Worm (Caenorhabditis elegans) whole organism, L1 larva: Measurements from ENCODE around the gene sre-39.

Experiments used
- C16A3.4 ChIP-seq: fragments of 150-350 bp; optimal IDR thresholded peaks from 2 replicates; lab custom pipeline; 2014; ENCODE audit warnings: missing biosample characterization, missing genetic modification characterization
- F16B12.6 ChIP-seq: fragments of 150-350 bp; optimal IDR thresholded peaks from 2 replicates; lab custom pipeline; 2014; ENCODE audit warnings: missing biosample characterization, missing genetic modification characterization
- aha-1 ChIP-seq: fragments of 150-350 bp; optimal IDR thresholded peaks from 2 replicates; lab custom pipeline; 2014; ENCODE audit warnings: missing biosample characterization, missing genetic modification characterization
- alr-1 ChIP-seq: fragments of 200-800 bp; sonication (Bioruptor generic); optimal IDR thresholded peaks from 2 replicates; lab custom pipeline; 2018; ENCODE audit warnings: borderline replicate concordance, mild to moderate bottlenecking, missing genetic modification characterization, missing compliant biosample characterization
- aly-2 ChIP-seq: fragments of 150-350 bp; optimal IDR thresholded peaks from 2 replicates; lab custom pipeline; 2014; ENCODE audit warnings: missing biosample characterization, missing genetic modification characterization
- ama-1 ChIP-seq: fragments of 150-350 bp; optimal IDR thresholded peaks from 2 replicates; lab custom pipeline; 2014
- blmp-1 ChIP-seq: fragments of 150-350 bp; optimal IDR thresholded peaks from 2 replicates; lab custom pipeline; 2014; ENCODE audit warnings: missing biosample characterization, missing genetic modification characterization
- ceh-82 ChIP-seq, 3 experiments: fragments of 150-350 bp in 1 of 3; sonication (generic microtip) in 2 of 3; optimal IDR thresholded peaks; 2 replicates each; lab custom pipeline; 2014 to 2017; ENCODE audit warnings: missing biosample characterization in 3 of 3, missing genetic modification characterization in 3 of 3
- ceh-88 ChIP-seq: fragments of 200-800 bp; sonication (Bioruptor generic); IDR thresholded peaks from 2 replicates; pipeline ENCODE4 v1.3.6; 2022; ENCODE audit warnings: missing genetic modification characterization, missing compliant biosample characterization
- ceh-90 ChIP-seq: sonication (generic microtip); optimal IDR thresholded peaks from 2 replicates; lab custom pipeline; 2016; ENCODE audit warnings: missing genetic modification characterization, missing compliant biosample characterization
- ces-1 ChIP-seq: fragments of 150-350 bp; optimal IDR thresholded peaks from 2 replicates; lab custom pipeline; 2014; ENCODE audit warnings: missing biosample characterization, missing genetic modification reagents, missing genetic modification characterization
- efl-3 ChIP-seq: fragments of 200-800 bp; sonication (Bioruptor generic); optimal IDR thresholded peaks from 2 replicates; lab custom pipeline; 2018; ENCODE audit warnings: mild to moderate bottlenecking, missing genetic modification characterization, missing compliant biosample characterization
- egl-13 ChIP-seq: sonication (generic microtip); optimal IDR thresholded peaks from 2 replicates; lab custom pipeline; 2016; ENCODE audit warnings: missing genotype, missing genetic modification reagents, missing genetic modification characterization, missing compliant biosample characterization
- elt-3 ChIP-seq, 6 experiments: fragments of 150-350 bp in 1 of 6; sonication (generic microtip); optimal IDR thresholded peaks; 2 replicates each; lab custom pipeline; 2017 to 2018; ENCODE audit warnings: missing biosample characterization in 6 of 6, missing genetic modification characterization in 6 of 6, inconsistent platforms in 1 of 6
- fkh-10 ChIP-seq: sonication (generic microtip); optimal IDR thresholded peaks from 2 replicates; lab custom pipeline; 2017; ENCODE audit warnings: missing biosample characterization, missing genetic modification reagents, missing genetic modification characterization
- fkh-8 ChIP-seq: sonication (generic microtip); optimal IDR thresholded peaks from 2 replicates; lab custom pipeline; 2016; ENCODE audit warnings: mild to moderate bottlenecking, missing genetic modification characterization, missing compliant biosample characterization
- hlh-17 ChIP-seq: fragments of 200-800 bp; sonication (Bioruptor generic); optimal IDR thresholded peaks from 2 replicates; lab custom pipeline; 2018; ENCODE audit warnings: missing genetic modification characterization, mild to moderate bottlenecking, missing compliant biosample characterization, moderate library complexity, borderline replicate concordance
- irx-1 ChIP-seq: sonication (generic microtip); optimal IDR thresholded peaks from 2 replicates; lab custom pipeline; 2016; ENCODE audit warnings: missing genetic modification characterization, missing compliant biosample characterization
- jun-1 ChIP-seq: fragments of 150-350 bp; optimal IDR thresholded peaks from 2 replicates; lab custom pipeline; 2014; ENCODE audit warnings: missing biosample characterization, missing genetic modification reagents, missing genetic modification characterization
- lin-39 ChIP-seq: fragments of 150-350 bp; optimal IDR thresholded peaks from 2 replicates; lab custom pipeline; 2014; ENCODE audit warnings: missing biosample characterization, missing genetic modification reagents, missing genetic modification characterization
- lsy-2 ChIP-seq, 2 experiments: fragments of 150-350 bp; optimal IDR thresholded peaks; 2 replicates each; lab custom pipeline; 2014; ENCODE audit warnings: missing biosample characterization in 2 of 2, missing genetic modification characterization in 2 of 2
- mdl-1 ChIP-seq, 2 experiments: fragments of 150-350 bp; optimal IDR thresholded peaks; 2 replicates each; lab custom pipeline; 2014 to 2017; ENCODE audit warnings: missing biosample characterization in 2 of 2, missing genetic modification characterization in 2 of 2, inconsistent platforms in 1 of 2
- mep-1 ChIP-seq: fragments of 150-350 bp; optimal IDR thresholded peaks from 2 replicates; lab custom pipeline; 2014; ENCODE audit warnings: missing biosample characterization, missing genetic modification characterization
- nhr-12 ChIP-seq: sonication (generic microtip); optimal IDR thresholded peaks from 2 replicates; lab custom pipeline; 2017; ENCODE audit warnings: missing biosample characterization, missing genetic modification characterization
- nhr-19 ChIP-seq: fragments of 200-800 bp; sonication (Bioruptor generic); conservative IDR thresholded peaks from 2 replicates; pipeline ENCODE4 v1.3.6; 2022; ENCODE audit warnings: missing genetic modification characterization, missing compliant biosample characterization
- nhr-237 ChIP-seq: fragments of 150-350 bp; optimal IDR thresholded peaks from 2 replicates; lab custom pipeline; 2014; ENCODE audit warnings: missing biosample characterization, missing genetic modification characterization
- nhr-71 ChIP-seq: sonication (generic microtip); optimal IDR thresholded peaks from 2 replicates; lab custom pipeline; 2016; ENCODE audit warnings: mild to moderate bottlenecking, missing genetic modification characterization, moderate library complexity, missing compliant biosample characterization
- nhr-84 ChIP-seq: sonication (generic microtip); optimal IDR thresholded peaks from 2 replicates; lab custom pipeline; 2017; ENCODE audit warnings: missing biosample characterization, missing genetic modification characterization
- nhr-90 ChIP-seq: sonication (generic microtip); optimal IDR thresholded peaks from 2 replicates; lab custom pipeline; 2016; ENCODE audit warnings: mild to moderate bottlenecking, missing genetic modification characterization, missing compliant biosample characterization; ENCODE audit not compliant: poor library complexity
- pag-3 ChIP-seq: sonication (generic microtip); optimal IDR thresholded peaks from 2 replicates; lab custom pipeline; 2017; ENCODE audit warnings: missing genetic modification characterization, mild to moderate bottlenecking, missing compliant biosample characterization, antibody characterized with exemption, borderline replicate concordance; ENCODE audit not compliant: insufficient read depth
- pax-3 ChIP-seq: fragments of 200-800 bp; sonication (Bioruptor generic); optimal IDR thresholded peaks from 2 replicates; lab custom pipeline; 2018; ENCODE audit warnings: mild to moderate bottlenecking, missing genetic modification characterization, moderate library complexity, missing compliant biosample characterization
- rnt-1 ChIP-seq: sonication (generic microtip); optimal IDR thresholded peaks from 2 replicates; lab custom pipeline; 2016; ENCODE audit warnings: mild to moderate bottlenecking, missing genetic modification characterization, moderate library complexity, missing compliant biosample characterization
- snpc-4 ChIP-seq: fragments of 150-350 bp; optimal IDR thresholded peaks from 2 replicates; lab custom pipeline; 2014; ENCODE audit warnings: missing biosample characterization, missing genetic modification characterization
- snu-23 ChIP-seq: sonication (generic microtip); optimal IDR thresholded peaks from 2 replicates; lab custom pipeline; 2016; ENCODE audit warnings: missing genetic modification characterization, missing compliant biosample characterization
- sox-4 ChIP-seq: sonication (generic microtip); optimal IDR thresholded peaks from 2 replicates; lab custom pipeline; 2016; ENCODE audit warnings: missing genetic modification characterization, missing compliant biosample characterization
- sptf-1 ChIP-seq: fragments of 150-350 bp; optimal IDR thresholded peaks from 2 replicates; lab custom pipeline; 2014; ENCODE audit warnings: missing biosample characterization, missing genetic modification characterization
- sup-37 ChIP-seq: fragments of 200-800 bp; sonication (Bioruptor generic); optimal IDR thresholded peaks from 2 replicates; lab custom pipeline; 2018; ENCODE audit warnings: mild to moderate bottlenecking, missing genetic modification characterization, missing compliant biosample characterization
- tbx-2 ChIP-seq: sonication (generic microtip); optimal IDR thresholded peaks from 2 replicates; lab custom pipeline; 2016; ENCODE audit warnings: missing genetic modification characterization, missing compliant biosample characterization
- unc-62 ChIP-seq: fragments of 150-350 bp; optimal IDR thresholded peaks from 2 replicates; lab custom pipeline; 2014; ENCODE audit warnings: missing biosample characterization, missing genetic modification reagents, missing genetic modification characterization
- unc-98 ChIP-seq: fragments of 200-800 bp; sonication (Bioruptor generic); IDR thresholded peaks from 2 replicates; pipeline ENCODE4 v1.3.6; 2022; ENCODE audit warnings: missing genetic modification characterization, missing compliant biosample characterization
- vab-15 ChIP-seq: sonication (generic microtip); optimal IDR thresholded peaks from 2 replicates; lab custom pipeline; 2017; ENCODE audit warnings: missing genotype, mild to moderate bottlenecking, missing genetic modification characterization, missing compliant biosample characterization
- ztf-11 ChIP-seq, 2 experiments: sonication (generic microtip); optimal IDR thresholded peaks; 2 replicates each; lab custom pipeline; 2016 to 2017; ENCODE audit warnings: missing genetic modification characterization in 2 of 2, missing biosample characterization in 1 of 2, missing compliant biosample characterization in 1 of 2

sre-39 gene

DNA sequence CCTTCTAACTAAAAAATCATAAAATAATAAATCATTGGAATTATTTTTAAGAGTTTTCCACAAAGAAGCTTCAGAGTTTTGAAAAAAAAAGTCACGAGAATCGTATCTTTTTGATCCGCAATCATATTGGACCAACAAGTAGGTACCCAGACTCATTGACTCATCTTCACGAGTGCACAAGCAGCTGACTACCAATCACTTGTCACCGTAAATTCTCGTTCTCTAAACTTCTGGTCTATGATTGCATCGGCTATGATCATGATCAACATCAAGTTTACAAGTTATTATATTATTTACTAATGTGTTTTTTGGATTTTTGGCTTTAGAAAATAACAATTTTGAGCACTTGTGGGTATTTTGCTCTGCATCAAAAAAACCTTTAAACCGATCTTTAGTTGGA lies 10.8 kb upstream of the sre-39 start (continued):
- TF ChIP-seq pag-3 (tag; lab: Kevin White, UChicago) (no peak), aha-1 (tag; lab: Kevin White, UChicago) (no peak), C16A3.4 (tag; lab: Kevin White, UChicago) (no peak), sptf-1 (tag; lab: Kevin White, UChicago) (no peak), ama-1 (lab: Kevin White, UChicago) (no peak), nhr-237 (tag; lab: Kevin White, UChicago) (no peak), sox-4 (tag; lab: Kevin White, UChicago) (no peak), vab-15 (tag; lab: Kevin White, UChicago) (no peak)
- TF ChIP-seq, all 84 proteins: peak for 7

DNA sequence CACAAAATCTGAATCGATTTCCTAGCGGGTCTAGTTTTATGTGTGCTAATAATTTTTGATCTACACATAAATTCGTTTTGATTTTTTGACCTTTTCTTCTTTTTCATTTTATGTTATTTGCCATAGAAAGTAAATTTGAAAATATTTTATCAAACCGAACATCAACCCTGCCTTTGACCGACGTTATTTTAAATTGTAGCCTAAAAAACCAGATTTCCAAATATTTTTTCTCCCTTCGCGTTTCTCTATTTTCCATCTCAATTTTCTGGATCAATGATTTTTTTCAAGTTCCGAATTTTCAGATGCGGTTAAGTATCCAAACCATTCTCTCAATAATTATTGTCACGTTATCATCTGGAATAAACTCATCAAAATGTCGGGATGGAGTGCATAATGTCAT lies 9.1 kb upstream of the sre-39 start, which contains the start of gene T05A7.1:
TSS of gene T05A7.1 (plus strand) at position 301 of the 400 bp plus-strand sequence.
- TF ChIP-seq nhr-90 (no peak), unc-98 (GFP tag; lab: Robert Waterston, UW) (no peak), mdl-1 (tag; optimal IDR thresholded peaks at IDR 0.05; lab: Kevin White, UChicago) (no peak), nhr-12 (tag; lab: Kevin White, UChicago) (no peak), ceh-82 (tag; optimal IDR thresholded peaks at IDR 0.05; lab: Kevin White, UChicago) (no peak), F16B12.6 (tag; lab: Kevin White, UChicago) (no peak), alr-1 (no peak), aly-2 (tag; lab: Kevin White, UChicago) (no peak), ceh-88 (GFP tag; lab: Robert Waterston, UW) (no peak), ces-1 (GFP tag; lab: Kevin White, UChicago) (no peak), lsy-2 (tag; optimal IDR thresholded peaks at IDR 0.05; lab: Kevin White, UChicago) (no peak), rnt-1 (no peak), unc-62 (GFP tag; lab: Kevin White, UChicago) (no peak), irx-1 (no peak), nhr-19 (GFP tag; lab: Robert Waterston, UW) (no peak), ztf-11 (tag; optimal IDR thresholded peaks at IDR 0.05; lab: Kevin White, UChicago) (no peak), jun-1 (no peak)
- TF ChIP-seq, all 84 proteins: peak for 0

DNA sequence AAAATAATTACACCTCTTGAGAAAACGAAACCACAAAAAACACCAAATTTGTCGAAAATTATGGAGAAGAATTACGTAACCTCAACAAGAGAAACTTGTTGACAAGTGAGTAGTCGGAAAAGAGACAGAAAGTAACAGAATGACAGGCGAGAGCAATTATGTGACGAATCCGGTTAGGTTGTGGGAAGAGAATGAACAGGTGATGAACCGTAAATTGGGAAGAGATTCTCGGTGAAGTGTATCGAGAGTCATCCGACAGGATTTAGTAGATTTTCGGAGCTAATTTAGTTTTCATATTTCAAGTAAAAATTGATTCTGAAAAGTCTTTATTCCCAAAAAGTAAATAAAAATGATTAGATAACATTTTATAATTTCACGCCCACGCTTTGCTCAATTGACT lies 5.7 kb upstream of the sre-39 start, which contains the start of gene T05A7.7:
TSS of gene T05A7.7 (minus strand) at position 101 of the 400 bp plus-strand sequence.
- no peak for TF ChIP-seq snpc-4 (tag; lab: Kevin White, UChicago)
- TF ChIP-seq lin-39 = no peak
- no peak for TF ChIP-seq pax-3 (tag; lab: Kevin White, UChicago)
- no peak for TF ChIP-seq efl-3 (GFP tag; lab: Kevin White, UChicago)
- TF ChIP-seq blmp-1 (tag; lab: Kevin White, UChicago) = peak; percentile 43

DNA sequence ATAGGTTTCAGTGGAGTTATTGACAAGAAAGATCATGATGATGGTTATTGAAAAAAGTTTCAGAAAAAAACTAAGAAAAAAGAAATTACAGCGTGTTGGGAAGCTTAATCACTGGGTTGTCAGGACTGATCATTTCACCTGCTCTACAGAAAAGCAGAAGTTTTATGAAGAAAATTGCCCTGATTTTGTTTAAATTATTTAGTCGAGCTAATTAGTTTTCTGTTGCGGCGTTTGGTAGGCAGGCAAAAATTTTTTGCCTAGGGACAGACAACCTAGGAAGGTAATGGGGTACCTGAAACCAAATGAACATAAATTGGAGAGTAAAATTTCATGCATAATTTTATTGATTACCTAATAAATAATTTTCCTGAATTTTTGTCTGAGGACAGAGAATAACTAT lies 3.3 kb upstream of the sre-39 start, which contains the start of gene sre-40:
TSS of gene sre-40 (minus strand) at position 101 of the 400 bp plus-strand sequence.
- TF ChIP-seq mep-1 (tag; lab: Kevin White, UChicago) (no peak), nhr-71 (tag; lab: Kevin White, UChicago) (no peak), nhr-90 (no peak), ceh-90 (tag; lab: Kevin White, UChicago) (no peak), elt-3 (tag; optimal IDR thresholded peaks at IDR 0.05; lab: Kevin White, UChicago) (no peak), egl-13 (tag; lab: Kevin White, UChicago) (no peak), pax-3 (tag; lab: Kevin White, UChicago) (no peak), lin-39 (no peak), tbx-2 (tag; lab: Kevin White, UChicago) (no peak), sup-37 (no peak), fkh-8 (tag; lab: Kevin White, UChicago) (no peak), fkh-10 (no peak), unc-98 (GFP tag; lab: Robert Waterston, UW) (no peak), nhr-84 (tag; lab: Kevin White, UChicago) (no peak), hlh-17 (GFP tag; lab: Kevin White, UChicago) (no peak), snu-23 (GFP tag; lab: Kevin White, UChicago) (no peak)
- TF ChIP-seq, all 84 proteins: peak for 0
